Worm (Caenorhabditis elegans) whole organism, L4 larva: ENCODE data around the gene Y39E4B.6.

Experiments used
- F37D6.2 ChIP-seq: sonication (generic microtip); optimal IDR thresholded peaks from 2 replicates; lab custom pipeline; 2016; ENCODE audit warnings: mild to moderate bottlenecking, missing genetic modification characterization, missing compliant biosample characterization
- Y105C5A.15 ChIP-seq: fragments of 200-800 bp; sonication (Bioruptor generic); IDR thresholded peaks from 2 replicates; pipeline ENCODE4 v1.3.6; 2022; ENCODE audit warnings: missing genetic modification characterization, missing compliant biosample characterization
- ZK546.5 ChIP-seq, 2 experiments: sonication (generic microtip); optimal IDR thresholded peaks; 2 replicates each; lab custom pipeline; 2017; ENCODE audit warnings: missing biosample characterization in 2 of 2, missing genetic modification characterization in 2 of 2
- aha-1 ChIP-seq: fragments of 150-350 bp; peaks from one replicate; lab custom pipeline; 2014; ENCODE audit warnings: missing biosample characterization, missing genetic modification characterization
- ama-1 ChIP-seq: fragments of 150-350 bp; optimal IDR thresholded peaks from 2 replicates; lab custom pipeline; 2014; ENCODE audit warnings: inconsistent platforms, mixed read lengths
- attf-4 ChIP-seq: sonication (generic microtip); optimal IDR thresholded peaks from 3 replicates; lab custom pipeline; 2017; ENCODE audit warnings: missing biosample characterization, missing genetic modification characterization
- ceh-32 ChIP-seq: sonication (generic microtip); optimal IDR thresholded peaks from 2 replicates; lab custom pipeline; 2016; ENCODE audit warnings: mild to moderate bottlenecking, missing genetic modification characterization, missing compliant biosample characterization; ENCODE audit not compliant: poor library complexity
- ceh-44 ChIP-seq: fragments of 200-800 bp; sonication (Bioruptor generic); IDR thresholded peaks from 2 replicates; pipeline ENCODE4 v1.3.6; 2022; ENCODE audit warnings: missing genetic modification reagents, missing genetic modification characterization, missing compliant biosample characterization
- ceh-82 ChIP-seq: sonication (generic microtip); optimal IDR thresholded peaks from 2 replicates; lab custom pipeline; 2017; ENCODE audit warnings: missing biosample characterization, missing genetic modification characterization
- cey-2 ChIP-seq: sonication (generic microtip); optimal IDR thresholded peaks from 3 replicates; lab custom pipeline; 2017; ENCODE audit warnings: missing genetic modification characterization, mild to moderate bottlenecking, missing compliant biosample characterization, antibody characterized with exemption, borderline replicate concordance; ENCODE audit not compliant: insufficient read depth
- daf-16 ChIP-seq, 3 experiments: sonication (generic microtip); optimal IDR thresholded peaks; 2 replicates each; lab custom pipeline; 2016 to 2017; ENCODE audit warnings: missing genetic modification characterization in 3 of 3, missing genetic modification reagents in 3 of 3, mild to moderate bottlenecking in 2 of 3, missing compliant biosample characterization in 2 of 3, missing biosample characterization in 1 of 3, moderate library complexity in 1 of 3
- daf-19 ChIP-seq: fragments of 200-800 bp; sonication (Bioruptor generic); conservative IDR thresholded peaks from 2 replicates; pipeline ENCODE4 v1.3.6; 2022; ENCODE audit warnings: missing genetic modification characterization, missing compliant biosample characterization
- dmd-6 ChIP-seq: fragments of 200-800 bp; sonication (Bioruptor generic); IDR thresholded peaks from 2 replicates; pipeline ENCODE4 v1.3.6; 2022; ENCODE audit warnings: missing genetic modification reagents, missing genetic modification characterization, missing compliant biosample characterization
- dmd-8 ChIP-seq: fragments of 200-800 bp; sonication (Bioruptor generic); IDR thresholded peaks from 2 replicates; pipeline ENCODE4 v1.3.6; 2022; ENCODE audit warnings: missing genetic modification characterization, missing compliant biosample characterization
- dmd-9 ChIP-seq: fragments of 200-800 bp; sonication (Bioruptor generic); IDR thresholded peaks from 2 replicates; pipeline ENCODE4 v1.3.6; 2022; ENCODE audit warnings: missing genetic modification reagents, missing genetic modification characterization, missing compliant biosample characterization
- duxl-1 ChIP-seq: sonication (generic microtip); optimal IDR thresholded peaks from 2 replicates; lab custom pipeline; 2016; ENCODE audit warnings: mild to moderate bottlenecking, missing genetic modification characterization, moderate library complexity, missing compliant biosample characterization; ENCODE audit not compliant: poor library complexity
- dve-1 ChIP-seq: sonication (generic microtip); optimal IDR thresholded peaks from 2 replicates; lab custom pipeline; 2017; ENCODE audit warnings: antibody characterized with exemption, mild to moderate bottlenecking, missing genetic modification characterization, missing compliant biosample characterization; ENCODE audit not compliant: insufficient read depth
- hlh-11 ChIP-seq: fragments of 200-800 bp; sonication (Bioruptor generic); optimal IDR thresholded peaks from 2 replicates; lab custom pipeline; 2018; ENCODE audit warnings: mild to moderate bottlenecking, missing genetic modification characterization, missing compliant biosample characterization
- hlh-30 ChIP-seq: sonication (generic microtip); optimal IDR thresholded peaks from 2 replicates; lab custom pipeline; 2017; ENCODE audit warnings: antibody characterized with exemption, mild to moderate bottlenecking, missing genetic modification characterization, missing compliant biosample characterization; ENCODE audit not compliant: insufficient read depth
- hmg-1.1 ChIP-seq: fragments of 200-800 bp; sonication (Bioruptor generic); IDR thresholded peaks from 2 replicates; pipeline ENCODE4 v1.3.6; 2022; ENCODE audit warnings: missing genetic modification reagents, missing genetic modification characterization, missing compliant biosample characterization
- lim-7 ChIP-seq: fragments of 200-800 bp; sonication (Bioruptor generic); IDR thresholded peaks from 2 replicates; pipeline ENCODE4 v1.3.6; 2022; ENCODE audit warnings: missing genetic modification characterization, missing compliant biosample characterization
- lin-13 ChIP-seq: fragments of 150-350 bp; optimal IDR thresholded peaks from 2 replicates; lab custom pipeline; 2014; ENCODE audit warnings: missing biosample characterization, missing genetic modification reagents, missing genetic modification characterization
- lsy-2 ChIP-seq, 2 experiments: fragments of 150-350 bp in 1 of 2; sonication (generic microtip) in 1 of 2; optimal IDR thresholded peaks; 2 replicates each; lab custom pipeline; 2014 to 2017; ENCODE audit warnings: missing biosample characterization in 2 of 2, missing genetic modification characterization in 2 of 2
- mdl-1 ChIP-seq, 2 experiments: fragments of 150-350 bp in 1 of 2; sonication (generic microtip) in 1 of 2; optimal IDR thresholded peaks; 2 replicates each; lab custom pipeline; 2014 to 2017; ENCODE audit warnings: missing biosample characterization in 2 of 2, missing genetic modification characterization in 2 of 2
- mep-1 ChIP-seq: fragments of 150-350 bp; sonication (generic microtip); optimal IDR thresholded peaks from 3 replicates; lab custom pipeline; 2014; ENCODE audit warnings: missing biosample characterization, missing genetic modification characterization
- mxl-3 ChIP-seq: fragments of 200-800 bp; sonication (Bioruptor generic); optimal IDR thresholded peaks from 2 replicates; lab custom pipeline; 2018; ENCODE audit warnings: mild to moderate bottlenecking, missing genetic modification characterization, missing compliant biosample characterization
- nhr-10 ChIP-seq: fragments of 150-350 bp; optimal IDR thresholded peaks from 2 replicates; lab custom pipeline; 2014; ENCODE audit warnings: missing biosample characterization, missing genetic modification characterization
- nhr-102 ChIP-seq: sonication (generic microtip); optimal IDR thresholded peaks from 2 replicates; lab custom pipeline; 2016; ENCODE audit warnings: mild to moderate bottlenecking, missing genetic modification characterization, moderate library complexity, missing compliant biosample characterization
- nhr-111 ChIP-seq: fragments of 200-800 bp; sonication (Bioruptor generic); optimal IDR thresholded peaks from 2 replicates; lab custom pipeline; 2018; ENCODE audit warnings: mild to moderate bottlenecking, missing genetic modification characterization, missing compliant biosample characterization
- nhr-237 ChIP-seq: sonication (generic microtip); optimal IDR thresholded peaks from 2 replicates; lab custom pipeline; 2017; ENCODE audit warnings: missing biosample characterization, missing genetic modification characterization
- nhr-28 ChIP-seq: fragments of 150-350 bp; optimal IDR thresholded peaks from 2 replicates; lab custom pipeline; 2014; ENCODE audit warnings: missing biosample characterization, missing genetic modification characterization
- nhr-6 ChIP-seq: fragments of 150-350 bp; optimal IDR thresholded peaks from 2 replicates; lab custom pipeline; 2014; ENCODE audit warnings: missing biosample characterization, missing genetic modification characterization
- nhr-76 ChIP-seq: fragments of 150-350 bp; optimal IDR thresholded peaks from 2 replicates; lab custom pipeline; 2014; ENCODE audit warnings: missing biosample characterization, missing genetic modification characterization
- nhr-77 ChIP-seq: fragments of 150-350 bp; optimal IDR thresholded peaks from 2 replicates; lab custom pipeline; 2014; ENCODE audit warnings: missing biosample characterization, missing genetic modification characterization
- pha-4 ChIP-seq, 2 experiments: fragments of 150-350 bp in 1 of 2; fragments of 200-800 bp in 1 of 2; sonication (Bioruptor generic) in 1 of 2; IDR thresholded peaks in 1 of 2; optimal IDR thresholded peaks in 1 of 2; 2 replicates each; pipeline versions ENCODE4 v1.3.6 to Lab custom; 2014 to 2022; ENCODE audit warnings: missing genetic modification characterization in 2 of 2, missing genetic modification reagents in 2 of 2, missing biosample characterization in 1 of 2, missing compliant biosample characterization in 1 of 2
- php-3 ChIP-seq: fragments of 200-800 bp; sonication (Bioruptor generic); IDR thresholded peaks from 2 replicates; pipeline ENCODE4 v1.3.6; 2022; ENCODE audit warnings: missing genetic modification reagents, missing genetic modification characterization, missing compliant biosample characterization
- pqm-1 ChIP-seq: sonication (generic microtip); optimal IDR thresholded peaks from 2 replicates; lab custom pipeline; 2017; ENCODE audit warnings: missing biosample characterization, missing genetic modification characterization
- spr-3 ChIP-seq: fragments of 200-800 bp; sonication (Bioruptor generic); optimal IDR thresholded peaks from 2 replicates; lab custom pipeline; 2018; ENCODE audit warnings: mild to moderate bottlenecking, missing genetic modification characterization, missing compliant biosample characterization
- unc-39 ChIP-seq: sonication (generic microtip); optimal IDR thresholded peaks from 2 replicates; lab custom pipeline; 2017; ENCODE audit warnings: missing biosample characterization, missing genetic modification characterization
- unc-62 ChIP-seq, 3 experiments: fragments of 150-350 bp in 1 of 3; sonication (generic microtip); optimal IDR thresholded peaks in 2 of 3; peaks in 1 of 3; 1 replicate in 1 of 3; 2 replicates in 2 of 3; lab custom pipeline; 2014 to 2017; ENCODE audit warnings: missing biosample characterization in 3 of 3, missing genetic modification characterization in 3 of 3, missing genetic modification reagents in 3 of 3, missing genotype in 1 of 3
- vab-7 ChIP-seq: fragments of 200-800 bp; sonication (Bioruptor generic); IDR thresholded peaks from 2 replicates; pipeline ENCODE4 v1.3.6; 2022; ENCODE audit warnings: missing genetic modification reagents, missing genetic modification characterization, missing compliant biosample characterization
- zfp-2 ChIP-seq: sonication (generic microtip); optimal IDR thresholded peaks from 2 replicates; lab custom pipeline; 2016; ENCODE audit warnings: mild to moderate bottlenecking, missing genetic modification characterization, missing compliant biosample characterization
- zip-11 ChIP-seq: fragments of 200-800 bp; sonication (Bioruptor generic); IDR thresholded peaks from 2 replicates; pipeline ENCODE4 v1.3.6; 2022; ENCODE audit warnings: missing genetic modification characterization, missing compliant biosample characterization
- ztf-11 ChIP-seq: fragments of 150-350 bp; optimal IDR thresholded peaks from 2 replicates; lab custom pipeline; 2014; ENCODE audit warnings: missing biosample characterization, missing genetic modification characterization

The Y39E4B.6 gene

DNA sequence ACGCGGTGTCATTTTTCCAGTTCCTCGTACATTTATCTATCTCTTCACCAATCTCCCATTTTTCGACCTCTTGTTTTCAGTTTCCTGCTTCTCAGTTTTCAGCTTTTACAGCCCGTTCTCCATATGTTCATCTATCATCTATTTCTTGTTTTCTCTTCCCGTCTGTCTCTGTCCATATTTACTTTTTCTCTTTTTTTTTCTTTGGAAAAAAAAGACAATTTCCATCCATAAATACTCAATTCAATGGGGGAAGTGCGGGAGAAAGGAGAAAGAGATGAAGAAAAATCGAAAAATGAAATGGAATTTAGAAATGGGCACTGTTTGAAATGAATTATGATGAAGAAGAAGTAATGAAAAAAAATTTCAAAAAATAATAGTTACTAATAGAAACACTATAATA lies 12.4 kb upstream of the Y39E4B.6 start:
- TF ChIP-seq F37D6.2 (tag; lab: Kevin White, UChicago) (no peak), aha-1 (tag; lab: Kevin White, UChicago) (peak; percentile 39), pha-4 (GFP tag; IDR thresholded peaks at IDR 0.05; lab: Robert Waterston, UW) (no peak), pha-4 (tag; optimal IDR thresholded peaks at IDR 0.05; lab: Kevin White, UChicago) (peak; percentile 63), dve-1 (tag; lab: Kevin White, UChicago) (peak; percentile 32)

DNA sequence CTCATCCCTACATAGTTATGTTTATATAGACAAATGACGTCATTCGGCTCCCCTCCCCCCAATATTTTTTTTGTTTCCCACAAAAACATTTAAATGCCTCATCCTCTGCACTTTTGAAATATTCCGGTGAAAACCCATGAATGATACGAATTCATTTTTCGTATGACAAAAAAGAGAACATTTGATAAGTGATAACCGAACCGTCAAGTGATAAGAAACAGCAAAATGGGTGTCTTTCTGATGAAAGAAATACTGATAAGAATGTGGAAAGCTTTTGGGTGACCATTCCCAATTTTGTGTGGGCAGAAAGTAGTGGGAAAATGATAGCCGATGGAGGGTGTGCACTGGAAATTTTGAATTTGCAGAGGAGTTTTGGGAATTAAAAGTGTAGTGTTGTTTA lies 11.2 kb upstream of the Y39E4B.6 start:
- TF ChIP-seq mep-1 (tag; lab: Kevin White, UChicago) (peak; percentile 11), nhr-102 (peak; percentile 45), pqm-1 (tag; lab: Kevin White, UChicago) (peak; percentile 98), nhr-77 (tag; lab: Kevin White, UChicago) (peak; percentile 73), mxl-3 (GFP tag; lab: Kevin White, UChicago) (peak; percentile 39), Y105C5A.15 (GFP tag; lab: Robert Waterston, UW) (no peak), nhr-237 (tag; lab: Kevin White, UChicago) (no peak), dmd-6 (GFP tag; lab: Robert Waterston, UW) (peak; percentile 79), ceh-82 (tag; lab: Kevin White, UChicago) (no peak), daf-16 (GFP tag; optimal IDR thresholded peaks at IDR 0.05; lab: Kevin White, UChicago) (no peak), daf-16 (tag; optimal IDR thresholded peaks at IDR 0.05; lab: Kevin White, UChicago) (peak; percentile 84), hlh-11 (peak; percentile 87), lsy-2 (tag; optimal IDR thresholded peaks at IDR 0.05; lab: Kevin White, UChicago) (peak in 1 of 2 experiments; percentile 30), nhr-6 (tag; lab: Kevin White, UChicago) (peak; percentile 21), hlh-30 (peak; percentile 77), dve-1 (tag; lab: Kevin White, UChicago) (peak; percentile 79), unc-62 (GFP tag; optimal IDR thresholded peaks at IDR 0.05 in 1 of 2; lab: Kevin White, UChicago) (peak in 1 of 2 experiments; percentile 94), unc-62 (tag; optimal IDR thresholded peaks at IDR 0.05; lab: Kevin White, UChicago) (no peak), F37D6.2 (tag; lab: Kevin White, UChicago) (no peak), nhr-28 (tag; lab: Kevin White, UChicago) (peak; percentile 86)
- TF ChIP-seq, all 104 proteins: peak for 14

DNA sequence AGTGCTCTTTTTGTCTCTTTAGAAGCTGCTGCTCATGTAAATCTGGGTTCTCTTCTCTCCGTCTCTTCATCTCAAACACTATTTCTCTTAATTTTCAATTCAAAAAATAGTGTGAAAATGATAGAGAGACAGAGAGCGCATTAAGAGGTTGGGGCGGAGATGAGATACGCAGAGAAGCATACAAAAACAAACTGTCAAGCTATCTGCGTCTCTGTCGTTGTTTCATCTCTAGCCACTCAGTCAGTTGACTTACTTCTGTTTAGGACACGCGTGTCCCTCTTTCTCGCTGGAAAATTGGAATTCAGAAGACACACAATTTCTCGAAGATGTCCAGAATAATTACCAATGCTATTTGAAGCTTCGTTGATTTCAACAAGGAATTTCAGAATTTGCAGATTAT lies 9.4 kb upstream of the Y39E4B.6 start:
- peak; percentile 17 for TF ChIP-seq nhr-10 (tag; lab: Kevin White, UChicago)
- TF ChIP-seq ama-1 (lab: Kevin White, UChicago): peak; percentile 99
- no peak for TF ChIP-seq attf-4 (tag; lab: Kevin White, UChicago)
- no peak for TF ChIP-seq ZK546.5 (tag; optimal IDR thresholded peaks at IDR 0.05; lab: Kevin White, UChicago)
- peak; percentile 78 for TF ChIP-seq nhr-28 (tag; lab: Kevin White, UChicago)
- no peak for TF ChIP-seq zip-11 (GFP tag; lab: Robert Waterston, UW)
- TF ChIP-seq nhr-111: no peak
- TF ChIP-seq dmd-8 (GFP tag; lab: Robert Waterston, UW): no peak
- no peak for TF ChIP-seq vab-7 (GFP tag; lab: Robert Waterston, UW)
- TF ChIP-seq nhr-77 (tag; lab: Kevin White, UChicago): peak; percentile 67
- TF ChIP-seq hmg-1.1 (GFP tag; lab: Robert Waterston, UW): peak; percentile 86
- TF ChIP-seq unc-39 (tag; lab: Kevin White, UChicago): peak; percentile 23
- TF ChIP-seq ztf-11 (tag; lab: Kevin White, UChicago): no peak
- TF ChIP-seq dmd-6 (GFP tag; lab: Robert Waterston, UW): peak; percentile 89
- TF ChIP-seq ceh-32: no peak
- no peak for TF ChIP-seq lim-7 (GFP tag; lab: Robert Waterston, UW)
- peak; percentile 27 for TF ChIP-seq lin-13
- TF ChIP-seq hlh-30: peak; percentile 99
- TF ChIP-seq spr-3 (GFP tag; lab: Kevin White, UChicago): peak; percentile 12
- no peak for TF ChIP-seq dmd-9 (GFP tag; lab: Robert Waterston, UW)
- 0 out of 2 replicates have a peak, but pooled peaks have one; percentile 24 for TF ChIP-seq php-3
- peak; percentile 15 for TF ChIP-seq duxl-1 (tag; lab: Kevin White, UChicago)
- peak; percentile 91 for TF ChIP-seq mep-1 (tag; lab: Kevin White, UChicago)
- no peak for TF ChIP-seq pqm-1 (tag; lab: Kevin White, UChicago)
- TF ChIP-seq ceh-44 (GFP tag; lab: Robert Waterston, UW): no peak
- TF ChIP-seq mxl-3 (GFP tag; lab: Kevin White, UChicago): peak; percentile 79
- peak; percentile 4 for TF ChIP-seq zfp-2 (tag; lab: Kevin White, UChicago)
- TF ChIP-seq Y105C5A.15 (GFP tag; lab: Robert Waterston, UW): no peak
- TF ChIP-seq nhr-102: peak; percentile 72
- no peak for TF ChIP-seq cey-2
- 0 out of 2 replicates have a peak, but pooled peaks have one; percentile 53 for TF ChIP-seq daf-19
- no peak for TF ChIP-seq nhr-76 (tag; lab: Kevin White, UChicago)
- TF ChIP-seq aha-1 (tag; lab: Kevin White, UChicago): peak; percentile 97
- TF ChIP-seq mdl-1 (tag; optimal IDR thresholded peaks at IDR 0.05; lab: Kevin White, UChicago): peak; percentile 51 to 90
